Fruit fly (Drosophila melanogaster) whole organism, pupa: ENCODE measurements around the gene CG9673.

Experiments
- CG13204 ChIP-seq: fragments of 200-800 bp; sonication (Bioruptor generic); optimal IDR thresholded peaks from 2 replicates; lab custom pipeline; 2018; ENCODE audit warnings: missing biosample characterization, mild to moderate bottlenecking, missing genetic modification characterization, moderate library complexity
- CG32121 ChIP-seq: fragments of 200-800 bp; sonication (Bioruptor generic); IDR thresholded peaks from 2 replicates; pipeline ENCODE4 v1.3.6; 2022; ENCODE audit warnings: missing biosample characterization, missing genetic modification characterization
- CG4496 ChIP-seq: fragments of 200-800 bp; sonication (Bioruptor generic); IDR thresholded peaks from 3 replicates; pipeline ENCODE4 v1.3.6; 2022; ENCODE audit warnings: missing biosample characterization, missing genetic modification characterization
- CG9948 ChIP-seq: fragments of 200-800 bp; sonication (Bioruptor generic); optimal IDR thresholded peaks from 2 replicates; lab custom pipeline; 2018; ENCODE audit warnings: missing biosample characterization, mild to moderate bottlenecking, missing genetic modification characterization, moderate library complexity
- EcR ChIP-seq: fragments of 200-800 bp; sonication (Bioruptor generic); optimal IDR thresholded peaks from 3 replicates; lab custom pipeline; 2019; ENCODE audit warnings: missing biosample characterization, missing genetic modification characterization, mild to moderate bottlenecking, moderate library complexity, missing genetic modification reagents
- Ets98B ChIP-seq: fragments of 200-800 bp; sonication (Bioruptor generic); IDR thresholded peaks from 2 replicates; pipeline ENCODE4 v1.3.6; 2022; ENCODE audit warnings: missing biosample characterization, missing genetic modification characterization
- Pif1A ChIP-seq: fragments of 200-800 bp; sonication (Bioruptor generic); optimal IDR thresholded peaks from 3 replicates; lab custom pipeline; 2016; ENCODE audit warnings: missing biosample characterization, missing genetic modification characterization
- fd96Ca ChIP-seq: fragments of 200-800 bp; sonication (Bioruptor generic); IDR thresholded peaks from 3 replicates; pipeline ENCODE4 v1.3.6; 2022; ENCODE audit warnings: missing biosample characterization, missing genetic modification characterization
- rn ChIP-seq: fragments of 200-800 bp; sonication (Bioruptor generic); IDR thresholded peaks from 2 replicates; pipeline ENCODE4 v1.3.6; 2022; ENCODE audit warnings: missing biosample characterization, missing genetic modification characterization

- TF ChIP-seq CG9948 (tag; lab: Kevin White, UChicago) (no peak), CG4496 (GFP tag; lab: Robert Waterston, UW) (no peak), rn (GFP tag; lab: Robert Waterston, UW) (no peak), CG13204 (GFP tag; lab: Kevin White, UChicago) (no peak), fd96Ca (GFP tag; lab: Robert Waterston, UW) (no peak), EcR (GFP tag; lab: Kevin White, UChicago) (no peak), Pif1A (GFP tag; lab: Kevin White, UChicago) (no peak), Ets98B (GFP tag; lab: Robert Waterston, UW) (no peak), CG32121 (no peak)
Observed at dm6 chrX:16696614-16697519, 6.8 kb downstream of the CG9673 start.
